Worm (Caenorhabditis elegans) whole organism, L3 larva: ENCODE results near the gene plrg-1.

Source experiments
- R02D3.7 ChIP-seq: fragments of 150-350 bp; optimal IDR thresholded peaks from 2 replicates; lab custom pipeline; 2014; ENCODE audit warnings: missing biosample characterization, missing genetic modification characterization
- ZK546.5 ChIP-seq: sonication (generic microtip); optimal IDR thresholded peaks from 2 replicates; lab custom pipeline; 2017; ENCODE audit warnings: missing biosample characterization, missing genetic modification characterization
- aly-2 ChIP-seq: fragments of 150-350 bp; optimal IDR thresholded peaks from 2 replicates; lab custom pipeline; 2014; ENCODE audit warnings: missing biosample characterization, missing genetic modification characterization
- ama-1 ChIP-seq: fragments of 150-350 bp; optimal IDR thresholded peaks from 2 replicates; lab custom pipeline; 2018
- ceh-16 ChIP-seq: sonication (generic microtip); optimal IDR thresholded peaks from 2 replicates; lab custom pipeline; 2017; ENCODE audit warnings: missing biosample characterization, missing genetic modification characterization
- ceh-28 ChIP-seq: fragments of 150-350 bp; optimal IDR thresholded peaks from 2 replicates; lab custom pipeline; 2014; ENCODE audit warnings: missing biosample characterization, missing genetic modification reagents, missing genetic modification characterization
- ceh-82 ChIP-seq: fragments of 150-350 bp; optimal IDR thresholded peaks from 2 replicates; lab custom pipeline; 2014; ENCODE audit warnings: missing biosample characterization, missing genetic modification characterization
- ceh-9 ChIP-seq: sonication (generic microtip); optimal IDR thresholded peaks from 2 replicates; lab custom pipeline; 2018; ENCODE audit warnings: missing biosample characterization, missing genetic modification characterization
- daf-12 ChIP-seq: fragments of 150-350 bp; optimal IDR thresholded peaks from 2 replicates; lab custom pipeline; 2014; ENCODE audit warnings: missing biosample characterization, missing genetic modification reagents, missing genetic modification characterization
- egl-27 ChIP-seq: sonication (generic microtip); optimal IDR thresholded peaks from 4 replicates; lab custom pipeline; 2017; ENCODE audit warnings: missing biosample characterization, missing genetic modification reagents, missing genetic modification characterization
- egl-5 ChIP-seq: fragments of 150-350 bp; optimal IDR thresholded peaks from 2 replicates; lab custom pipeline; 2017; ENCODE audit warnings: missing biosample characterization, missing genetic modification reagents, missing genetic modification characterization, inconsistent platforms
- elt-1 ChIP-seq: fragments of 150-350 bp; optimal IDR thresholded peaks from 2 replicates; lab custom pipeline; 2014; ENCODE audit warnings: missing biosample characterization, missing genetic modification characterization
- elt-2 ChIP-seq: sonication (generic microtip); optimal IDR thresholded peaks from 2 replicates; lab custom pipeline; 2016; ENCODE audit warnings: missing genetic modification reagents, mild to moderate bottlenecking, missing genetic modification characterization, missing compliant biosample characterization
- elt-3 ChIP-seq, 3 experiments: fragments of 150-350 bp in 1 of 3; sonication (generic microtip) in 2 of 3; optimal IDR thresholded peaks; 2 replicates in 2 of 3; 4 replicates in 1 of 3; lab custom pipeline; 2014 to 2017; ENCODE audit warnings: missing biosample characterization in 3 of 3, missing genetic modification characterization in 3 of 3
- eor-1 ChIP-seq, 2 experiments: fragments of 150-350 bp; optimal IDR thresholded peaks; 2 replicates each; lab custom pipeline; 2014 to 2018; ENCODE audit warnings: missing biosample characterization in 2 of 2, missing genetic modification characterization in 2 of 2
- fkh-10 ChIP-seq: sonication (generic microtip); optimal IDR thresholded peaks from 2 replicates; lab custom pipeline; 2017; ENCODE audit warnings: missing biosample characterization, missing genetic modification reagents, missing genetic modification characterization
- fkh-2 ChIP-seq: fragments of 150-350 bp; optimal IDR thresholded peaks from 2 replicates; lab custom pipeline; 2014; ENCODE audit warnings: missing biosample characterization, missing genetic modification reagents, missing genetic modification characterization
- fos-1 ChIP-seq: fragments of 150-350 bp; optimal IDR thresholded peaks from 2 replicates; lab custom pipeline; 2014; ENCODE audit warnings: missing biosample characterization, missing genetic modification characterization
- hmg-11 ChIP-seq: sonication (generic microtip); optimal IDR thresholded peaks from 2 replicates; lab custom pipeline; 2016; ENCODE audit warnings: missing genetic modification characterization, missing compliant biosample characterization
- jun-1 ChIP-seq: fragments of 150-350 bp; optimal IDR thresholded peaks from 2 replicates; lab custom pipeline; 2014; ENCODE audit warnings: missing biosample characterization, missing genetic modification reagents, missing genetic modification characterization
- lin-15B ChIP-seq: fragments of 150-350 bp; optimal IDR thresholded peaks from 2 replicates; lab custom pipeline; 2014; ENCODE audit warnings: missing biosample characterization, missing genetic modification characterization
- lin-39 ChIP-seq: fragments of 150-350 bp; optimal IDR thresholded peaks from 2 replicates; lab custom pipeline; 2018; ENCODE audit warnings: missing biosample characterization, missing genetic modification reagents, missing genetic modification characterization
- lsy-12 ChIP-seq: sonication (generic microtip); optimal IDR thresholded peaks from 2 replicates; lab custom pipeline; 2016; ENCODE audit warnings: mild to moderate bottlenecking, missing genetic modification characterization, missing compliant biosample characterization
- mdl-1 ChIP-seq: fragments of 150-350 bp; optimal IDR thresholded peaks from 2 replicates; lab custom pipeline; 2014; ENCODE audit warnings: missing biosample characterization, missing genetic modification characterization
- mml-1 ChIP-seq: fragments of 150-350 bp; sonication (generic microtip); optimal IDR thresholded peaks from 3 replicates; lab custom pipeline; 2014; ENCODE audit warnings: missing biosample characterization, missing genetic modification characterization
- nfya-1 ChIP-seq: sonication (generic microtip); optimal IDR thresholded peaks from 2 replicates; lab custom pipeline; 2017; ENCODE audit warnings: missing genetic modification characterization, mild to moderate bottlenecking, missing compliant biosample characterization, antibody characterized with exemption, moderate library complexity; ENCODE audit not compliant: insufficient read depth
- nhr-11 ChIP-seq: fragments of 150-350 bp; optimal IDR thresholded peaks from 2 replicates; lab custom pipeline; 2014; ENCODE audit warnings: missing biosample characterization, missing genetic modification characterization
- nhr-12 ChIP-seq: fragments of 150-350 bp; optimal IDR thresholded peaks from 2 replicates; lab custom pipeline; 2014; ENCODE audit warnings: missing biosample characterization, missing genetic modification characterization
- nhr-23 ChIP-seq: fragments of 150-350 bp; optimal IDR thresholded peaks from 2 replicates; lab custom pipeline; 2014; ENCODE audit warnings: missing biosample characterization, missing genetic modification reagents, missing genetic modification characterization
- nhr-237 ChIP-seq: fragments of 150-350 bp; optimal IDR thresholded peaks from 2 replicates; lab custom pipeline; 2014; ENCODE audit warnings: missing biosample characterization, missing genetic modification characterization
- nhr-25 ChIP-seq: sonication (generic microtip); optimal IDR thresholded peaks from 2 replicates; lab custom pipeline; 2017; ENCODE audit warnings: missing biosample characterization, missing genetic modification characterization
- nhr-28 ChIP-seq: fragments of 150-350 bp; optimal IDR thresholded peaks from 2 replicates; lab custom pipeline; 2014; ENCODE audit warnings: missing biosample characterization, missing genetic modification characterization
- nhr-43 ChIP-seq: sonication (generic microtip); optimal IDR thresholded peaks from 2 replicates; lab custom pipeline; 2016; ENCODE audit warnings: mild to moderate bottlenecking, missing genetic modification characterization, missing compliant biosample characterization; ENCODE audit not compliant: poor library complexity, severe bottlenecking
- nhr-67 ChIP-seq: fragments of 150-350 bp; optimal IDR thresholded peaks from 2 replicates; lab custom pipeline; 2014; ENCODE audit warnings: missing biosample characterization, missing genetic modification characterization
- nhr-76 ChIP-seq: fragments of 150-350 bp; sonication (generic microtip); optimal IDR thresholded peaks from 5 replicates; lab custom pipeline; 2014; ENCODE audit warnings: missing biosample characterization, missing genetic modification characterization
- nhr-77 ChIP-seq: fragments of 150-350 bp; optimal IDR thresholded peaks from 2 replicates; lab custom pipeline; 2014; ENCODE audit warnings: missing biosample characterization, missing genetic modification characterization
- pha-4 ChIP-seq: fragments of 150-350 bp; optimal IDR thresholded peaks from 2 replicates; lab custom pipeline; 2014; ENCODE audit warnings: missing biosample characterization, missing genetic modification reagents, missing genetic modification characterization
- pqm-1 ChIP-seq: fragments of 150-350 bp; optimal IDR thresholded peaks from 2 replicates; lab custom pipeline; 2017; ENCODE audit warnings: missing biosample characterization, missing genetic modification characterization, inconsistent platforms
- sea-2 ChIP-seq: fragments of 150-350 bp; sonication (generic microtip); optimal IDR thresholded peaks from 4 replicates; lab custom pipeline; 2014; ENCODE audit warnings: missing biosample characterization, missing genetic modification reagents, missing genetic modification characterization
- skn-1 ChIP-seq: fragments of 150-350 bp; optimal IDR thresholded peaks from 2 replicates; lab custom pipeline; 2014; ENCODE audit warnings: missing biosample characterization, missing genetic modification characterization
- snpc-4 ChIP-seq: fragments of 150-350 bp; optimal IDR thresholded peaks from 2 replicates; lab custom pipeline; 2014; ENCODE audit warnings: missing biosample characterization, missing genetic modification characterization
- tbx-2 ChIP-seq: sonication (generic microtip); optimal IDR thresholded peaks from 2 replicates; lab custom pipeline; 2016; ENCODE audit warnings: mild to moderate bottlenecking, missing genetic modification characterization, missing compliant biosample characterization
- unc-39 ChIP-seq: sonication (generic microtip); optimal IDR thresholded peaks from 4 replicates; lab custom pipeline; 2017; ENCODE audit warnings: missing biosample characterization, missing genetic modification characterization
- unc-62 ChIP-seq: fragments of 150-350 bp; sonication (generic microtip); optimal IDR thresholded peaks from 4 replicates; lab custom pipeline; 2014; ENCODE audit warnings: missing biosample characterization, missing genetic modification reagents, missing genetic modification characterization
- zag-1 ChIP-seq: fragments of 150-350 bp; optimal IDR thresholded peaks from 2 replicates; lab custom pipeline; 2014; ENCODE audit warnings: missing biosample characterization, missing genetic modification characterization
- ztf-11 ChIP-seq: fragments of 150-350 bp; optimal IDR thresholded peaks from 2 replicates; lab custom pipeline; 2014; ENCODE audit warnings: missing biosample characterization, missing genetic modification characterization
- ztf-4 ChIP-seq: fragments of 150-350 bp; optimal IDR thresholded peaks from 2 replicates; lab custom pipeline; 2014; ENCODE audit warnings: missing biosample characterization, missing genetic modification characterization

Gene plrg-1

ce11 chrV:10807862-10808327 lies at the start of gene plrg-1:
TSS of gene plrg-1 (minus strand) at chrV:10807912.
- TF ChIP-seq elt-3 (tag; optimal IDR thresholded peaks at IDR 0.05; lab: Kevin White, UChicago): peak in 1 of 3 experiments; percentile 21
- TF ChIP-seq eor-1 (tag; optimal IDR thresholded peaks at IDR 0.05; lab: Kevin White, UChicago): no peak
- no peak for TF ChIP-seq ceh-16 (tag; lab: Kevin White, UChicago)
- TF ChIP-seq pha-4: peak; percentile 92
- no peak for TF ChIP-seq ceh-9 (tag; lab: Kevin White, UChicago)
- peak; percentile 90 for TF ChIP-seq snpc-4 (tag; lab: Kevin White, UChicago)
- TF ChIP-seq mml-1 (tag; lab: Kevin White, UChicago): no peak
- peak; percentile 6 for TF ChIP-seq mdl-1
- TF ChIP-seq egl-27 (tag; lab: Kevin White, UChicago): peak; percentile 41
- peak; percentile 29 for TF ChIP-seq fkh-10 (GFP tag; lab: Kevin White, UChicago)
- no peak for TF ChIP-seq nhr-12
- no peak for TF ChIP-seq daf-12 (tag; lab: Kevin White, UChicago)
- TF ChIP-seq ceh-82: peak; percentile 72
- TF ChIP-seq egl-5 (tag; lab: Kevin White, UChicago): peak; percentile 92
- TF ChIP-seq elt-2: peak; percentile 79
- peak; percentile 74 for TF ChIP-seq R02D3.7 (tag; lab: Kevin White, UChicago)
- no peak for TF ChIP-seq nhr-11 (tag; lab: Kevin White, UChicago)
- TF ChIP-seq nhr-28: no peak
- peak; percentile 66 for TF ChIP-seq skn-1 (tag; lab: Kevin White, UChicago)
- peak; percentile 86 for TF ChIP-seq nhr-25
- peak; percentile 82 for TF ChIP-seq lsy-12 (tag; lab: Kevin White, UChicago)
- TF ChIP-seq ceh-28: peak; percentile 82
- peak; percentile 52 for TF ChIP-seq elt-1 (tag; lab: Kevin White, UChicago)
- no peak for TF ChIP-seq fos-1 (tag; lab: Kevin White, UChicago)
- peak; percentile 54 for TF ChIP-seq zag-1 (tag; lab: Kevin White, UChicago)
- peak; percentile 96 for TF ChIP-seq nhr-43 (tag; lab: Kevin White, UChicago)
- TF ChIP-seq unc-39 (tag; lab: Kevin White, UChicago): no peak
- TF ChIP-seq nfya-1: peak; percentile 85
- TF ChIP-seq ZK546.5 (tag; lab: Kevin White, UChicago): no peak
- no peak for TF ChIP-seq fkh-2 (tag; lab: Kevin White, UChicago)
- no peak for TF ChIP-seq ztf-4 (tag; lab: Kevin White, UChicago)
- peak; percentile 92 for TF ChIP-seq lin-15B (tag; lab: Kevin White, UChicago)
- peak; percentile 66 for TF ChIP-seq unc-62 (GFP tag; lab: Kevin White, UChicago)
- TF ChIP-seq jun-1 (tag; lab: Kevin White, UChicago): peak; percentile 71
- TF ChIP-seq nhr-23 (tag; lab: Kevin White, UChicago): peak; percentile 94
- peak; percentile 89 for TF ChIP-seq lin-39 (tag; lab: Kevin White, UChicago)
- TF ChIP-seq sea-2 (GFP tag; lab: Kevin White, UChicago): no peak
- TF ChIP-seq nhr-77 (tag; lab: Kevin White, UChicago): peak; percentile 17
- TF ChIP-seq nhr-67 (tag; lab: Kevin White, UChicago): peak; percentile 36
- peak; percentile 56 for TF ChIP-seq nhr-76
- peak; percentile 47 for TF ChIP-seq pqm-1 (tag; lab: Kevin White, UChicago)
- no peak for TF ChIP-seq ztf-11 (tag; lab: Kevin White, UChicago)
- TF ChIP-seq tbx-2 (tag; lab: Kevin White, UChicago): peak; percentile 60
- no peak for TF ChIP-seq ama-1 (lab: Kevin White, UChicago)
- no peak for TF ChIP-seq aly-2 (tag; lab: Kevin White, UChicago)
- peak; percentile 93 for TF ChIP-seq hmg-11 (tag; lab: Kevin White, UChicago)
- TF ChIP-seq nhr-237 (tag; lab: Kevin White, UChicago): no peak
